Worm (Caenorhabditis elegans) whole organism, late embryonic: ENCODE measurements around the gene grdn-1.
A peak's percentile ranks its signal among the peaks of the same experiment; 100 is the strongest.

Source experiments
- C08G9.2 ChIP-seq: sonication (generic microtip); optimal IDR thresholded peaks from 2 replicates; lab custom pipeline; 2016; ENCODE audit warnings: mild to moderate bottlenecking, missing genetic modification characterization, moderate library complexity, missing compliant biosample characterization
- F13H6.1 ChIP-seq: sonication (generic microtip); optimal IDR thresholded peaks from 2 replicates; lab custom pipeline; 2016; ENCODE audit warnings: missing genetic modification characterization, missing compliant biosample characterization
- K02D7.2 ChIP-seq: sonication (generic microtip); optimal IDR thresholded peaks from 2 replicates; lab custom pipeline; 2017; ENCODE audit warnings: mild to moderate bottlenecking, missing genetic modification characterization, missing compliant biosample characterization
- K09A11.1 ChIP-seq: sonication (generic microtip); optimal IDR thresholded peaks from 2 replicates; lab custom pipeline; 2017; ENCODE audit warnings: antibody characterized with exemption, mild to moderate bottlenecking, missing genetic modification characterization, missing compliant biosample characterization; ENCODE audit not compliant: insufficient read depth
- Y22D7AL.16 ChIP-seq: sonication (generic microtip); optimal IDR thresholded peaks from 2 replicates; lab custom pipeline; 2016; ENCODE audit warnings: missing genetic modification characterization, missing compliant biosample characterization
- ama-1 ChIP-seq: fragments of 150-350 bp; optimal IDR thresholded peaks from 2 replicates; lab custom pipeline; 2014
- ceh-18 ChIP-seq: sonication (generic microtip); optimal IDR thresholded peaks from 2 replicates; lab custom pipeline; 2016; ENCODE audit warnings: missing genetic modification characterization, missing compliant biosample characterization
- ceh-19 ChIP-seq: fragments of 200-800 bp; sonication (Bioruptor generic); optimal IDR thresholded peaks from 2 replicates; lab custom pipeline; 2018; ENCODE audit warnings: mild to moderate bottlenecking, missing genetic modification characterization, missing compliant biosample characterization
- ceh-2 ChIP-seq: sonication (generic microtip); optimal IDR thresholded peaks from 2 replicates; lab custom pipeline; 2016; ENCODE audit warnings: missing genotype, missing genetic modification characterization, missing compliant biosample characterization
- ceh-22 ChIP-seq: sonication (generic microtip); optimal IDR thresholded peaks from 2 replicates; lab custom pipeline; 2017; ENCODE audit warnings: missing biosample characterization, missing genetic modification characterization
- ceh-30 ChIP-seq: fragments of 150-350 bp; optimal IDR thresholded peaks from 2 replicates; lab custom pipeline; 2014; ENCODE audit warnings: missing biosample characterization, missing genetic modification characterization
- ceh-31 ChIP-seq: sonication (generic microtip); optimal IDR thresholded peaks from 2 replicates; lab custom pipeline; 2016; ENCODE audit warnings: missing genetic modification characterization, missing compliant biosample characterization
- ceh-45 ChIP-seq: fragments of 200-800 bp; sonication (Bioruptor generic); IDR thresholded peaks from 2 replicates; pipeline ENCODE4 v1.3.6; 2022; ENCODE audit warnings: missing genetic modification reagents, missing genetic modification characterization, missing compliant biosample characterization
- ceh-48 ChIP-seq: sonication (generic microtip); optimal IDR thresholded peaks from 2 replicates; lab custom pipeline; 2016; ENCODE audit warnings: missing genetic modification characterization, inconsistent platforms, missing compliant biosample characterization
- ceh-6 ChIP-seq: fragments of 200-800 bp; sonication (Bioruptor generic); optimal IDR thresholded peaks from 2 replicates; lab custom pipeline; 2018; ENCODE audit warnings: mild to moderate bottlenecking, missing genetic modification characterization, missing compliant biosample characterization
- che-1 ChIP-seq: sonication (generic microtip); optimal IDR thresholded peaks from 2 replicates; lab custom pipeline; 2016; ENCODE audit warnings: mild to moderate bottlenecking, missing genetic modification characterization, missing compliant biosample characterization
- dve-1 ChIP-seq: sonication (generic microtip); optimal IDR thresholded peaks from 2 replicates; lab custom pipeline; 2017; ENCODE audit warnings: antibody characterized with exemption, mild to moderate bottlenecking, missing genetic modification characterization, missing compliant biosample characterization
- elt-2 ChIP-seq: sonication (generic microtip); optimal IDR thresholded peaks from 2 replicates; lab custom pipeline; 2016; ENCODE audit warnings: missing genetic modification reagents, missing genetic modification characterization, missing compliant biosample characterization
- eyg-1 ChIP-seq: sonication (generic microtip); optimal IDR thresholded peaks from 2 replicates; lab custom pipeline; 2016; ENCODE audit warnings: missing genotype, missing genetic modification characterization, missing compliant biosample characterization
- gmeb-2 ChIP-seq: sonication (generic microtip); optimal IDR thresholded peaks from 2 replicates; lab custom pipeline; 2016; ENCODE audit warnings: missing genetic modification characterization, inconsistent platforms, missing compliant biosample characterization
- hlh-15 ChIP-seq: sonication (generic microtip); optimal IDR thresholded peaks from 2 replicates; lab custom pipeline; 2016; ENCODE audit warnings: missing genetic modification characterization, missing compliant biosample characterization
- hlh-30 ChIP-seq: sonication (generic microtip); optimal IDR thresholded peaks from 2 replicates; lab custom pipeline; 2017; ENCODE audit warnings: antibody characterized with exemption, missing genetic modification characterization, missing compliant biosample characterization; ENCODE audit not compliant: insufficient read depth
- lim-6 ChIP-seq: sonication (generic microtip); optimal IDR thresholded peaks from 2 replicates; lab custom pipeline; 2016; ENCODE audit warnings: missing genetic modification characterization, missing compliant biosample characterization
- lin-11 ChIP-seq: fragments of 200-800 bp; sonication (Bioruptor generic); optimal IDR thresholded peaks from 2 replicates; lab custom pipeline; 2018; ENCODE audit warnings: mild to moderate bottlenecking, missing genetic modification characterization, missing compliant biosample characterization
- mec-3 ChIP-seq: sonication (generic microtip); optimal IDR thresholded peaks from 2 replicates; lab custom pipeline; 2016; ENCODE audit warnings: borderline replicate concordance, missing genetic modification characterization, missing compliant biosample characterization
- nfya-1 ChIP-seq: sonication (generic microtip); optimal IDR thresholded peaks from 2 replicates; lab custom pipeline; 2017; ENCODE audit warnings: missing genetic modification characterization, mild to moderate bottlenecking, missing compliant biosample characterization, antibody characterized with exemption, moderate library complexity
- npax-4 ChIP-seq: sonication (generic microtip); optimal IDR thresholded peaks from 2 replicates; lab custom pipeline; 2016; ENCODE audit warnings: missing genetic modification characterization, missing compliant biosample characterization
- pag-3 ChIP-seq: sonication (generic microtip); optimal IDR thresholded peaks from 2 replicates; lab custom pipeline; 2016; ENCODE audit warnings: missing compliant biosample characterization, missing genetic modification characterization, borderline replicate concordance
- pqm-1 ChIP-seq: sonication (generic microtip); optimal IDR thresholded peaks from 2 replicates; lab custom pipeline; 2016; ENCODE audit warnings: missing genetic modification characterization, missing compliant biosample characterization
- rnt-1 ChIP-seq: sonication (generic microtip); optimal IDR thresholded peaks from 2 replicates; lab custom pipeline; 2016; ENCODE audit warnings: missing genetic modification characterization, missing compliant biosample characterization
- sdc-2 ChIP-seq: sonication (generic microtip); optimal IDR thresholded peaks from 2 replicates; lab custom pipeline; 2016; ENCODE audit warnings: missing genotype, missing genetic modification characterization, missing compliant biosample characterization
- sox-2 ChIP-seq: fragments of 200-800 bp; sonication (Bioruptor generic); IDR thresholded peaks from 2 replicates; pipeline ENCODE4 v1.3.6; 2022; ENCODE audit warnings: missing genetic modification reagents, missing genetic modification characterization, missing compliant biosample characterization
- sox-4 ChIP-seq: sonication (generic microtip); optimal IDR thresholded peaks from 2 replicates; lab custom pipeline; 2017; ENCODE audit warnings: mild to moderate bottlenecking, missing genetic modification characterization, inconsistent platforms, missing compliant biosample characterization
- tbx-2 ChIP-seq: sonication (generic microtip); optimal IDR thresholded peaks from 2 replicates; lab custom pipeline; 2016; ENCODE audit warnings: missing genetic modification characterization, missing compliant biosample characterization
- tbx-7 ChIP-seq: sonication (generic microtip); optimal IDR thresholded peaks from 2 replicates; lab custom pipeline; 2016; ENCODE audit warnings: missing genotype, missing genetic modification characterization, missing compliant biosample characterization
- unc-3 ChIP-seq, 2 experiments: fragments of 200-800 bp in 1 of 2; sonication (Bioruptor generic) in 1 of 2; sonication (generic microtip) in 1 of 2; conservative IDR thresholded peaks in 1 of 2; optimal IDR thresholded peaks in 1 of 2; 2 replicates each; pipeline versions ENCODE4 v1.3.6 to Lab custom; 2016 to 2022; ENCODE audit warnings: missing compliant biosample characterization in 2 of 2, missing genetic modification characterization in 2 of 2, missing genetic modification reagents in 1 of 2
- unc-42 ChIP-seq: sonication (generic microtip); optimal IDR thresholded peaks from 2 replicates; lab custom pipeline; 2016; ENCODE audit warnings: missing genotype, missing genetic modification characterization, missing compliant biosample characterization
- unc-55 ChIP-seq: sonication (generic microtip); optimal IDR thresholded peaks from 2 replicates; lab custom pipeline; 2017; ENCODE audit warnings: missing biosample characterization, missing genetic modification reagents, missing genetic modification characterization
- unc-86 ChIP-seq: sonication (generic microtip); optimal IDR thresholded peaks from 2 replicates; lab custom pipeline; 2016; ENCODE audit warnings: missing genetic modification characterization, missing compliant biosample characterization
- zip-5 ChIP-seq: sonication (generic microtip); optimal IDR thresholded peaks from 2 replicates; lab custom pipeline; 2016; ENCODE audit warnings: missing genetic modification characterization, missing compliant biosample characterization
- ztf-16 ChIP-seq: sonication (generic microtip); optimal IDR thresholded peaks from 2 replicates; lab custom pipeline; 2017; ENCODE audit warnings: missing genetic modification characterization, missing compliant biosample characterization

The grdn-1 gene

ce11 chrV:18579684-18580083, 12.9 kb upstream of the grdn-1 start, which contains the start of gene Y51A2D.13:
Y51A2D.13 (minus strand) TSS chrV:18579784.
- no peak for TF ChIP-seq zip-5 (tag; lab: Kevin White, UChicago)
- TF ChIP-seq Y22D7AL.16 (tag; lab: Kevin White, UChicago) = no peak
- no peak for TF ChIP-seq ceh-48 (tag; lab: Kevin White, UChicago)
- no peak for TF ChIP-seq K09A11.1
- no peak for TF ChIP-seq tbx-7
- TF ChIP-seq gmeb-2 (tag; lab: Kevin White, UChicago) = no peak
- no peak for TF ChIP-seq unc-3 (GFP tag; conservative IDR thresholded peaks at IDR 0.05; lab: Robert Waterston, UW)
- TF ChIP-seq unc-3 (tag; optimal IDR thresholded peaks at IDR 0.05; lab: Kevin White, UChicago) = no peak
- TF ChIP-seq sox-2 (GFP tag; lab: Robert Waterston, UW) = no peak
- TF ChIP-seq C08G9.2 (tag; lab: Kevin White, UChicago) = no peak
- TF ChIP-seq ceh-31 (tag; lab: Kevin White, UChicago) = no peak
- no peak for TF ChIP-seq unc-86 (tag; lab: Kevin White, UChicago)
- no peak for TF ChIP-seq ceh-45
- TF ChIP-seq ceh-30 = no peak

- no peak for TF ChIP-seq hlh-15 (tag; lab: Kevin White, UChicago)
- TF ChIP-seq eyg-1 = no peak
- TF ChIP-seq elt-2 (tag; lab: Kevin White, UChicago) = no peak
- no peak for TF ChIP-seq ztf-16 (tag; lab: Kevin White, UChicago)
- TF ChIP-seq ceh-18 (tag; lab: Kevin White, UChicago) = peak; percentile 67
- TF ChIP-seq mec-3 (tag; lab: Kevin White, UChicago) = no peak
- no peak for TF ChIP-seq F13H6.1 (tag; lab: Kevin White, UChicago)
- TF ChIP-seq ceh-19 (GFP tag; lab: Kevin White, UChicago) = no peak
- TF ChIP-seq unc-42 = no peak
- no peak for TF ChIP-seq sox-2 (GFP tag; lab: Robert Waterston, UW)
- TF ChIP-seq hlh-30 = peak; percentile 11
- TF ChIP-seq pag-3 (tag; lab: Kevin White, UChicago) = no peak
- no peak for TF ChIP-seq ceh-6 (GFP tag; lab: Kevin White, UChicago)
- peak; percentile 97 for TF ChIP-seq unc-55
- TF ChIP-seq rnt-1 (tag; lab: Kevin White, UChicago) = peak; percentile 38
- no peak for TF ChIP-seq ceh-2 (tag; lab: Kevin White, UChicago)
- no peak for TF ChIP-seq ceh-22 (tag; lab: Kevin White, UChicago)
- TF ChIP-seq nfya-1 (tag; lab: Kevin White, UChicago) = no peak
- no peak for TF ChIP-seq K09A11.1
- no peak for TF ChIP-seq lin-11
- no peak for TF ChIP-seq ceh-48 (tag; lab: Kevin White, UChicago)
- no peak for TF ChIP-seq sox-4
- no peak for TF ChIP-seq npax-4
- TF ChIP-seq ama-1 (lab: Kevin White, UChicago) = no peak
- TF ChIP-seq K02D7.2 = no peak
- TF ChIP-seq tbx-2 = peak; percentile 15
- no peak for TF ChIP-seq lim-6
- peak; percentile 83 for TF ChIP-seq dve-1
- no peak for TF ChIP-seq unc-3 (GFP tag; conservative IDR thresholded peaks at IDR 0.05; lab: Robert Waterston, UW)
- no peak for TF ChIP-seq unc-3 (tag; optimal IDR thresholded peaks at IDR 0.05; lab: Kevin White, UChicago)
- TF ChIP-seq sdc-2 (tag; lab: Kevin White, UChicago) = no peak
- no peak for TF ChIP-seq pqm-1 (tag; lab: Kevin White, UChicago)
- no peak for TF ChIP-seq che-1 (tag; lab: Kevin White, UChicago)
- TF ChIP-seq, all 69 proteins: peak for 6
Observed at ce11 chrV:18581393-18582113, 11.0 kb upstream of the grdn-1 start.
